Worm (Caenorhabditis elegans) whole organism, L1 larva: ENCODE results near the gene Y51B9A.5.

Experiments
- C04F5.9 ChIP-seq: sonication (generic microtip); optimal IDR thresholded peaks from 2 replicates; lab custom pipeline; 2016; ENCODE audit warnings: missing genetic modification characterization, missing compliant biosample characterization
- F16B12.6 ChIP-seq: fragments of 150-350 bp; optimal IDR thresholded peaks from 2 replicates; lab custom pipeline; 2014; ENCODE audit warnings: missing biosample characterization, missing genetic modification characterization
- aly-2 ChIP-seq: fragments of 150-350 bp; optimal IDR thresholded peaks from 2 replicates; lab custom pipeline; 2014; ENCODE audit warnings: missing biosample characterization, missing genetic modification characterization
- ama-1 ChIP-seq: fragments of 150-350 bp; optimal IDR thresholded peaks from 2 replicates; lab custom pipeline; 2014
- blmp-1 ChIP-seq: fragments of 150-350 bp; optimal IDR thresholded peaks from 2 replicates; lab custom pipeline; 2014; ENCODE audit warnings: missing biosample characterization, missing genetic modification characterization
- ceh-82 ChIP-seq, 3 experiments: fragments of 150-350 bp in 1 of 3; sonication (generic microtip) in 2 of 3; optimal IDR thresholded peaks; 2 replicates each; lab custom pipeline; 2014 to 2017; ENCODE audit warnings: missing biosample characterization in 3 of 3, missing genetic modification characterization in 3 of 3
- ces-1 ChIP-seq: fragments of 150-350 bp; optimal IDR thresholded peaks from 2 replicates; lab custom pipeline; 2014; ENCODE audit warnings: missing biosample characterization, missing genetic modification reagents, missing genetic modification characterization
- efl-1 ChIP-seq, 4 experiments: fragments of 150-350 bp; optimal IDR thresholded peaks in 3 of 4; peaks in 1 of 4; 1 replicate in 1 of 4; 2 replicates in 3 of 4; lab custom pipeline; 2014; ENCODE audit warnings: missing biosample characterization in 2 of 4, missing genetic modification characterization in 2 of 4, missing genetic modification reagents in 2 of 4
- efl-3 ChIP-seq: fragments of 200-800 bp; sonication (Bioruptor generic); optimal IDR thresholded peaks from 2 replicates; lab custom pipeline; 2018; ENCODE audit warnings: mild to moderate bottlenecking, missing genetic modification characterization, missing compliant biosample characterization
- egl-13 ChIP-seq: sonication (generic microtip); optimal IDR thresholded peaks from 2 replicates; lab custom pipeline; 2016; ENCODE audit warnings: missing genotype, missing genetic modification reagents, missing genetic modification characterization, missing compliant biosample characterization
- elt-2 ChIP-seq: sonication (generic microtip); optimal IDR thresholded peaks from 2 replicates; lab custom pipeline; 2016; ENCODE audit warnings: missing genetic modification characterization, mild to moderate bottlenecking, inconsistent platforms, missing compliant biosample characterization, missing genetic modification reagents
- ets-5 ChIP-seq: fragments of 200-800 bp; sonication (Bioruptor generic); IDR thresholded peaks from 2 replicates; pipeline ENCODE4 v1.3.6; 2022; ENCODE audit warnings: missing genetic modification characterization, missing compliant biosample characterization
- grh-1 ChIP-seq: fragments of 200-800 bp; sonication (Bioruptor generic); IDR thresholded peaks from 2 replicates; pipeline ENCODE4 v1.3.6; 2022; ENCODE audit warnings: missing genetic modification reagents, missing genetic modification characterization, missing compliant biosample characterization
- hpl-2 ChIP-seq: fragments of 150-350 bp; optimal IDR thresholded peaks from 2 replicates; lab custom pipeline; 2014; ENCODE audit warnings: missing biosample characterization, missing genetic modification reagents, missing genetic modification characterization
- isw-1 ChIP-seq: fragments of 200-800 bp; sonication (Bioruptor generic); IDR thresholded peaks from 2 replicates; pipeline ENCODE4 v1.3.6; 2022; ENCODE audit warnings: missing genetic modification characterization, missing compliant biosample characterization
- lin-15B ChIP-seq: fragments of 150-350 bp; sonication (generic microtip); optimal IDR thresholded peaks from 3 replicates; lab custom pipeline; 2014; ENCODE audit warnings: missing biosample characterization, missing genetic modification characterization
- mab-9 ChIP-seq: fragments of 200-800 bp; sonication (Bioruptor generic); IDR thresholded peaks from 2 replicates; pipeline ENCODE4 v1.3.6; 2022; ENCODE audit warnings: missing genetic modification reagents, missing genetic modification characterization, missing compliant biosample characterization
- mdl-1 ChIP-seq, 2 experiments: fragments of 150-350 bp; optimal IDR thresholded peaks; 2 replicates each; lab custom pipeline; 2014 to 2017; ENCODE audit warnings: missing biosample characterization in 2 of 2, missing genetic modification characterization in 2 of 2, inconsistent platforms in 1 of 2
- mef-2 ChIP-seq: fragments of 150-350 bp; optimal IDR thresholded peaks from 2 replicates; lab custom pipeline; 2014; ENCODE audit warnings: missing biosample characterization, missing genetic modification characterization
- nhr-11 ChIP-seq: fragments of 150-350 bp; optimal IDR thresholded peaks from 2 replicates; lab custom pipeline; 2014; ENCODE audit warnings: missing biosample characterization, missing genetic modification characterization
- nhr-12 ChIP-seq: sonication (generic microtip); optimal IDR thresholded peaks from 2 replicates; lab custom pipeline; 2017; ENCODE audit warnings: missing biosample characterization, missing genetic modification characterization
- nhr-20 ChIP-seq: sonication (generic microtip); optimal IDR thresholded peaks from 2 replicates; lab custom pipeline; 2016; ENCODE audit warnings: mild to moderate bottlenecking, missing genetic modification characterization, missing compliant biosample characterization
- pqm-1 ChIP-seq: sonication (generic microtip); optimal IDR thresholded peaks from 3 replicates; lab custom pipeline; 2017; ENCODE audit warnings: missing biosample characterization, missing genetic modification characterization
- rnt-1 ChIP-seq: sonication (generic microtip); optimal IDR thresholded peaks from 2 replicates; lab custom pipeline; 2016; ENCODE audit warnings: mild to moderate bottlenecking, missing genetic modification characterization, moderate library complexity, missing compliant biosample characterization
- snpc-4 ChIP-seq: fragments of 150-350 bp; optimal IDR thresholded peaks from 2 replicates; lab custom pipeline; 2014; ENCODE audit warnings: missing biosample characterization, missing genetic modification characterization
- sox-4 ChIP-seq: sonication (generic microtip); optimal IDR thresholded peaks from 2 replicates; lab custom pipeline; 2016; ENCODE audit warnings: missing genetic modification characterization, missing compliant biosample characterization
- unc-30 ChIP-seq: sonication (generic microtip); optimal IDR thresholded peaks from 2 replicates; lab custom pipeline; 2017; ENCODE audit warnings: missing biosample characterization, missing genetic modification characterization
- unc-62 ChIP-seq: fragments of 150-350 bp; optimal IDR thresholded peaks from 2 replicates; lab custom pipeline; 2014; ENCODE audit warnings: missing biosample characterization, missing genetic modification reagents, missing genetic modification characterization
- unc-98 ChIP-seq: fragments of 200-800 bp; sonication (Bioruptor generic); IDR thresholded peaks from 2 replicates; pipeline ENCODE4 v1.3.6; 2022; ENCODE audit warnings: missing genetic modification characterization, missing compliant biosample characterization

The Y51B9A.5 gene

DNA sequence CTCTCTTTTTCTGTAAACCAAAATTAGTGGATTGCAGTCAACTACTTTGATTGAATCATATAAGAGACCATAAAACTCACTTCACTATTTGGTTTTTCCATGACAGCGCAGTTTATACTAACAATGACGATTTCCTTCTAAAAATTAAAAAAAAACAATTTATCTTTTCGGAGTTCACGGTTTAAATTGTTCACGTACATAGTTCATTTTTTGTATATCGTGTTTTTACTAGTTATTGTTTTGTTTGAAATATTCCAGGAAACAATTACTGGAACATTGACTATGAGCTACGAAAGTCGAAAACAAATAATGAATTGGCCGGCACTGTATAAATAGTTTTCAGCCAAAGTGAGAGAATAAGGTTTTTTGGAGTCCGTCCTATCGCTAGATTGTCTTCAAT, 11.2 kb upstream of the Y51B9A.5 start, which contains the start of gene lido-17:
Gene lido-17 (minus strand): TSS at position 101 of the 400 bp plus-strand sequence.
- TF ChIP-seq mab-9 (GFP tag; lab: Robert Waterston, UW) (no peak), ceh-82 (tag; optimal IDR thresholded peaks at IDR 0.05; lab: Kevin White, UChicago) (no peak), rnt-1 (tag; lab: Kevin White, UChicago) (no peak)

DNA sequence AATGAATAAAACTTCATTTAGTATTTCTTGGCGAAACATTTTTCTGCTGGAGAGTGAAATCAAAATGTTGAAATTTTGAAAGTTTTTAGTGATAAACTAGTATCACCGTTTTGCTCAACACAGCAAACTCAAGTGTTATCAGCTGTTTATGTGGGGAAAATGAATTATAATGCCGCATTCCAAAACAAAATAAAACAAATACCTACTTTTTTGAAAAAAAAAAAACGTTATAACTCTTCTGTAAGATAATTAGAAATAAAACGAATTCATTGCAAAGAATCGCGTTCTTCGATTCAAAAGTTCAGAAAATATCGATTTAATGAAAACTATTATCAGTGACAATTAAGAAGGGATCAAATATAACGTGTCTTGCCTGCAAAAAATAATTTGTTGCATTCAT, 6.5 kb upstream of the Y51B9A.5 start, which contains the start of gene Y51B9A.9:
Gene Y51B9A.9 (minus strand): TSS at position 101 of the 400 bp plus-strand sequence.
- TF ChIP-seq isw-1 (GFP tag; lab: Robert Waterston, UW) = no peak
- TF ChIP-seq elt-2 (tag; lab: Kevin White, UChicago) = peak; percentile 3

DNA sequence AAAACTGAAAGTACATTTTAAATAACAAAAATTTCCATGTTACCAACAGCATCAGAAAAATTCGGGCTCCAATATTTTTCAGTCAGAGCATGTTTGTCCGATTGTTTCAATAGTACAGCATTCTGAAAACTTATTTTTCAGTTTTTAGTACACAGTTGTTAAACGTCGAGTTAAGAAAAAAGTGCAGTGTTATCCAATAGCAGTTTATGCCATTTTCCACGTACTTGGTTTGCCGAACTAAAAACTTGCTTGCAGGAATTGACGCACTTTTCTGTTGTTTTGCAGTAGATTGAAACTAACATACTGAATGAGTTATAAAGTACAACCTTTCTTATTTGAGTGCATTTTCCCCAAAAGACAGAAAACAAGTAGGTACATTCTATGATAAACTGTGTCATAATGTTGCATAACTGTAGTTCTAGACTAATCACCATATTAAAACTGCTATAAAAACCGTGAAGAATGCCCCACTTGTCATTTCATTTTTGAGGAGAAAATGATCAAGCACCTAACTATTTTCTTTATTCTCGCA, 5.5 kb upstream of the Y51B9A.5 start, which contains the start of the genes Y51B9A.14 and Y51B9A.8:
Gene Y51B9A.14 (minus strand): TSS at position 101 of the 532 bp plus-strand sequence.
Gene Y51B9A.8 (plus strand): TSS at position 482 of the 532 bp plus-strand sequence.
- TF ChIP-seq hpl-2 (GFP tag; lab: Kevin White, UChicago) = no peak
- TF ChIP-seq ama-1 (lab: Kevin White, UChicago) = no peak
- TF ChIP-seq nhr-12 (tag; lab: Kevin White, UChicago) = no peak

DNA sequence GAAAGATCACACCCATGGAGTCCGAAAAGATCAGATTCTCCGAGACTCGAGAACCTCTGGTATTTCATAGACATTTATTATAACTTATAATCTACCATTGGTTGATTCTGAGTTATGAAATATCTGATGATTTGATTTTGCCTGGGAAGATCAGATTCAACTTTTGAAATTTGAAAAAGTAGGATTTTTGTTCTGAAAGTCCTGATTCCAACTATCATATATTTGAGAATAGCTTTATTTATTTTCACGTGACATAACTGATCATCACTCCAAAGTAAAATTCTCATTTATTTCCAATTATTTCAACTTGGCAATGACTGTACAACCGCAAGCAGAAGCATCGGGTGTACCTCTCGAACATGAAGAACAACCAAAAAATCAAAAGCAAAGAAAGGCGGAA, 4.2 kb upstream of the Y51B9A.5 start, which contains the start of gene Y51B9A.7:
Gene Y51B9A.7 (plus strand): TSS at position 301 of the 400 bp plus-strand sequence.
- TF ChIP-seq ces-1 (GFP tag; lab: Kevin White, UChicago) (no peak), efl-3 (no peak), egl-13 (tag; lab: Kevin White, UChicago) (no peak)

- no peak for TF ChIP-seq nhr-11 (tag; lab: Kevin White, UChicago)
- no peak for TF ChIP-seq ets-5 (GFP tag; lab: Robert Waterston, UW)
- no peak for TF ChIP-seq efl-1 (optimal IDR thresholded peaks at IDR 0.05; lab: Kevin White, UChicago)
- TF ChIP-seq efl-1 (GFP tag; optimal IDR thresholded peaks at IDR 0.05 in 1 of 2; lab: Kevin White, UChicago) = peak in 1 of 2 experiments; percentile 58
- TF ChIP-seq, all 84 proteins: peak for 1
Measured at ce11 chrII:9403087-9403486, 859 bp upstream of the Y51B9A.5 start, which contains the start of gene Y51B9A.6. Gene Y51B9A.6 (minus strand): TSS chrII:9403187.

- TF ChIP-seq lin-15B (no peak), F16B12.6 (no peak), aly-2 (no peak), nhr-20 (tag; lab: Kevin White, UChicago) (no peak), unc-98 (GFP tag; lab: Robert Waterston, UW) (no peak), blmp-1 (no peak), grh-1 (GFP tag; lab: Robert Waterston, UW) (no peak), sox-4 (tag; lab: Kevin White, UChicago) (no peak), mef-2 (tag; lab: Kevin White, UChicago) (no peak), efl-3 (no peak), unc-30 (tag; lab: Kevin White, UChicago) (no peak), C04F5.9 (tag; lab: Kevin White, UChicago) (no peak), mdl-1 (tag; optimal IDR thresholded peaks at IDR 0.05; lab: Kevin White, UChicago) (no peak), snpc-4 (tag; lab: Kevin White, UChicago) (no peak)
Measured at ce11 chrII:9407020-9407419, 3.1 kb downstream of the Y51B9A.5 start, which contains the start of gene mpz-6. Gene mpz-6 (minus strand): TSS chrII:9407120.

DNA sequence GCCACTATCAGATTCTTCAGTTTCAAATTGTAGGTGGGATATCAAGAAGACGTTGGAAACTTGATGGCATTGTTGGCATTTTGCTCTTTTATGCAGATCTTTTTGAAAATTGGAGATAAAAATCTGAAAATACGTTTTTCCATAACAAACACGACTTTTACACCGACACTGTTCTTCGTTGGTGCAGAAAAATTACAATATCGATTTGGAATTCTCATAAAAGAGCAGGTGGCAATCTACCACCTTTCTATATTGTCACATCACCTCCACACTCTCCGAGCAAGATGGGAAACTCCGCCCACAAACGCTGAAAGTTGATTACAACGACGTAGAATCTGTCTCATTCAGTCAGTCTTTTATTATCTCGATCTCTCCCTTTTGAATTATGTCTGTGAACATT, 3.5 kb downstream of the Y51B9A.5 start, which contains the start of gene arrd-2:
Gene arrd-2 (plus strand): TSS at position 301 of the 400 bp plus-strand sequence.
- no peak for TF ChIP-seq pqm-1 (tag; lab: Kevin White, UChicago)
- no peak for TF ChIP-seq unc-62 (GFP tag; lab: Kevin White, UChicago)
- TF ChIP-seq efl-1 (optimal IDR thresholded peaks at IDR 0.05; lab: Kevin White, UChicago) = no peak
- TF ChIP-seq efl-1 (GFP tag; optimal IDR thresholded peaks at IDR 0.05 in 1 of 2; lab: Kevin White, UChicago) = no peak
- no peak for TF ChIP-seq C04F5.9 (tag; lab: Kevin White, UChicago)
- TF ChIP-seq isw-1 (GFP tag; lab: Robert Waterston, UW) = no peak
- no peak for TF ChIP-seq ces-1 (GFP tag; lab: Kevin White, UChicago)
- no peak for TF ChIP-seq elt-2 (tag; lab: Kevin White, UChicago)
- TF ChIP-seq mef-2 (tag; lab: Kevin White, UChicago) = no peak
